Fruit fly (Drosophila melanogaster) whole organism, embryonic: ENCODE measurements around the gene CG31287.

ENCODE experiments used
- Aef1 ChIP-seq: fragments of 200-800 bp; sonication (Bioruptor generic); IDR thresholded peaks from 3 replicates; pipeline ENCODE4 v1.3.6; 2022; ENCODE audit warnings: missing biosample characterization, missing genetic modification characterization
- Awh ChIP-seq: fragments of 200-800 bp; sonication (Bioruptor generic); IDR thresholded peaks from 2 replicates; pipeline ENCODE4, ENCODE4 v1.3.6; 2022; ENCODE audit warnings: missing biosample characterization, missing genetic modification characterization
- Bdp1 ChIP-seq: fragments of 200-800 bp; sonication (Bioruptor generic); optimal IDR thresholded peaks from 3 replicates; lab custom pipeline; 2016; ENCODE audit warnings: missing biosample characterization, missing genetic modification characterization
- C15 ChIP-seq: fragments of 200-800 bp; sonication (Bioruptor generic); IDR thresholded peaks from 3 replicates; pipeline ENCODE4 v1.3.6; 2022; ENCODE audit warnings: missing biosample characterization, missing genetic modification characterization
- CG10462 ChIP-seq: fragments of 200-800 bp; sonication (Bioruptor generic); optimal IDR thresholded peaks from 2 replicates; lab custom pipeline; 2016; ENCODE audit warnings: missing biosample characterization, missing genetic modification characterization
- CG10543 ChIP-seq: fragments of 200-800 bp; sonication (Bioruptor generic); optimal IDR thresholded peaks from 3 replicates; lab custom pipeline; 2017; ENCODE audit warnings: missing biosample characterization, mild to moderate bottlenecking, missing genetic modification characterization, moderate library complexity
- CG10979 ChIP-seq: fragments of 200-800 bp; sonication (Bioruptor generic); optimal IDR thresholded peaks from 2 replicates; lab custom pipeline; 2018; ENCODE audit warnings: missing biosample characterization, mild to moderate bottlenecking, missing genetic modification characterization, moderate library complexity
- CG11093 ChIP-seq: fragments of 200-800 bp; sonication (Bioruptor generic); IDR thresholded peaks from 3 replicates; pipeline ENCODE4 v1.3.6; 2022; ENCODE audit warnings: missing biosample characterization, missing genetic modification characterization
- CG11247 ChIP-seq: fragments of 200-800 bp; sonication (Bioruptor generic); IDR thresholded peaks from 2 replicates; pipeline ENCODE4 v1.3.6; 2022; ENCODE audit warnings: missing biosample characterization, missing genetic modification characterization
- CG11560 ChIP-seq: fragments of 200-800 bp; sonication (Bioruptor generic); IDR thresholded peaks from 3 replicates; pipeline ENCODE4 v1.3.6; 2022; ENCODE audit warnings: missing biosample characterization, missing genetic modification characterization
- CG14441 ChIP-seq: fragments of 200-800 bp; sonication (Bioruptor generic); IDR thresholded peaks from 2 replicates; pipeline ENCODE4 v1.3.6; 2022; ENCODE audit warnings: missing biosample characterization, missing genetic modification characterization
- CG1602 ChIP-seq: fragments of 200-800 bp; sonication (Bioruptor generic); optimal IDR thresholded peaks from 3 replicates; lab custom pipeline; 2016; ENCODE audit warnings: missing biosample characterization, missing genetic modification characterization
- CG1647 ChIP-seq: fragments of 200-800 bp; sonication (Bioruptor generic); optimal IDR thresholded peaks from 3 replicates; lab custom pipeline; 2016; ENCODE audit warnings: missing biosample characterization, missing genetic modification characterization
- CG18764 ChIP-seq: fragments of 200-800 bp; sonication (Bioruptor generic); optimal IDR thresholded peaks from 3 replicates; lab custom pipeline; 2016; ENCODE audit warnings: missing biosample characterization, missing genetic modification characterization
- CG2120 ChIP-seq: fragments of 200-800 bp; sonication (Bioruptor generic); optimal IDR thresholded peaks from 3 replicates; lab custom pipeline; 2016; ENCODE audit warnings: missing biosample characterization, missing genetic modification characterization
- CG2889 ChIP-seq: fragments of 200-800 bp; sonication (Bioruptor generic); IDR thresholded peaks from 3 replicates; pipeline ENCODE4 v1.3.6; 2022; ENCODE audit warnings: missing biosample characterization, missing genetic modification characterization
- CG30431 ChIP-seq: fragments of 200-800 bp; sonication (Bioruptor generic); optimal IDR thresholded peaks from 2 replicates; lab custom pipeline; 2017; ENCODE audit warnings: missing biosample characterization, missing genetic modification characterization
- CG31441 ChIP-seq: fragments of 200-800 bp; sonication (Bioruptor generic); IDR thresholded peaks from 2 replicates; pipeline ENCODE4 v1.3.6; 2022; ENCODE audit warnings: missing biosample characterization, missing genetic modification characterization
- CG33213 ChIP-seq: fragments of 200-800 bp; sonication (Bioruptor generic); optimal IDR thresholded peaks from 3 replicates; lab custom pipeline; 2016; ENCODE audit warnings: missing biosample characterization, missing genetic modification characterization
- CG3407 ChIP-seq: fragments of 200-800 bp; sonication (Bioruptor generic); optimal IDR thresholded peaks from 2 replicates; lab custom pipeline; 2018; ENCODE audit warnings: missing biosample characterization, mild to moderate bottlenecking, missing genetic modification characterization
- CG5180 ChIP-seq: fragments of 200-800 bp; sonication (Bioruptor generic); optimal IDR thresholded peaks from 3 replicates; lab custom pipeline; 2017; ENCODE audit warnings: missing biosample characterization, missing genetic modification characterization, mild to moderate bottlenecking, moderate library complexity, missing genetic modification reagents
- CG6175 ChIP-seq: fragments of 200-800 bp; sonication (Bioruptor generic); IDR thresholded peaks from 3 replicates; pipeline ENCODE4 v1.3.6; 2022; ENCODE audit warnings: missing biosample characterization, missing genetic modification characterization
- CG6765 ChIP-seq: fragments of 200-800 bp; sonication (Bioruptor generic); optimal IDR thresholded peaks from 3 replicates; lab custom pipeline; 2017; ENCODE audit warnings: missing biosample characterization, mild to moderate bottlenecking, missing genetic modification characterization
- CG7271 ChIP-seq: fragments of 200-800 bp; sonication (Bioruptor generic); optimal IDR thresholded peaks from 2 replicates; lab custom pipeline; 2018; ENCODE audit warnings: missing biosample characterization, mild to moderate bottlenecking, missing genetic modification characterization, moderate library complexity
- CrebB ChIP-seq: fragments of 200-800 bp; sonication (Bioruptor generic); optimal IDR thresholded peaks from 3 replicates; lab custom pipeline; 2018; ENCODE audit warnings: missing biosample characterization, mild to moderate bottlenecking, missing genetic modification characterization
- Dad ChIP-seq: fragments of 200-800 bp; sonication (Bioruptor generic); optimal IDR thresholded peaks from 3 replicates; lab custom pipeline; 2016; ENCODE audit warnings: missing biosample characterization, missing genetic modification characterization
- Doc2 ChIP-seq: fragments of 200-800 bp; sonication (Bioruptor generic); IDR thresholded peaks from 2 replicates; pipeline ENCODE4 v1.3.6; 2022; ENCODE audit warnings: missing biosample characterization, missing genetic modification characterization
- GATAe ChIP-seq: fragments of 200-800 bp; sonication (Bioruptor generic); conservative IDR thresholded peaks from 2 replicates; pipeline ENCODE4 v1.3.6; 2022; ENCODE audit warnings: missing biosample characterization, missing genetic modification characterization
- HHEX ChIP-seq: fragments of 200-800 bp; sonication (Bioruptor generic); optimal IDR thresholded peaks from 3 replicates; lab custom pipeline; 2017; ENCODE audit warnings: missing biosample characterization, mild to moderate bottlenecking, missing genetic modification characterization, missing genetic modification reagents
- HmgD ChIP-seq: fragments of 200-800 bp; sonication (Bioruptor generic); optimal IDR thresholded peaks from 3 replicates; lab custom pipeline; 2016; ENCODE audit warnings: missing biosample characterization, missing genetic modification characterization
- Lhr ChIP-seq: fragments of 200-800 bp; sonication (Bioruptor generic); optimal IDR thresholded peaks from 3 replicates; lab custom pipeline; 2017; ENCODE audit warnings: mild to moderate bottlenecking, missing biosample characterization, missing genetic modification reagents, missing genetic modification characterization
- MTF-1 ChIP-seq: fragments of 200-800 bp; sonication (Bioruptor generic); optimal IDR thresholded peaks from 2 replicates; lab custom pipeline; 2018; ENCODE audit warnings: missing biosample characterization, mild to moderate bottlenecking, missing genetic modification characterization, borderline replicate concordance
- Poxn ChIP-seq: fragments of 200-800 bp; sonication (Bioruptor generic); IDR thresholded peaks from 2 replicates; pipeline ENCODE4 v1.3.6; 2022; ENCODE audit warnings: missing biosample characterization, missing genetic modification characterization
- Sox102F ChIP-seq: fragments of 200-800 bp; sonication (Bioruptor generic); optimal IDR thresholded peaks from 2 replicates; lab custom pipeline; 2018; ENCODE audit warnings: missing biosample characterization, mild to moderate bottlenecking, missing genetic modification characterization, moderate library complexity
- btn ChIP-seq: fragments of 200-800 bp; sonication (Bioruptor generic); optimal IDR thresholded peaks from 2 replicates; lab custom pipeline; 2016; ENCODE audit warnings: missing biosample characterization, missing genetic modification characterization
- crp ChIP-seq, 2 experiments: fragments of 200-800 bp; sonication (Bioruptor generic); optimal IDR thresholded peaks; 2 replicates in 1 of 2; 3 replicates in 1 of 2; lab custom pipeline; 2017; ENCODE audit warnings: missing biosample characterization in 2 of 2, missing genetic modification characterization in 2 of 2, mild to moderate bottlenecking in 1 of 2, moderate library complexity in 1 of 2
- danr ChIP-seq: fragments of 200-800 bp; sonication (Bioruptor generic); IDR thresholded peaks from 2 replicates; pipeline ENCODE4 v1.3.6; 2022; ENCODE audit warnings: missing biosample characterization, missing genetic modification characterization
- gce ChIP-seq: fragments of 200-800 bp; sonication (Bioruptor generic); IDR thresholded peaks from 3 replicates; pipeline ENCODE4 v1.3.6; 2022; ENCODE audit warnings: missing biosample characterization, missing genetic modification characterization
- gcm ChIP-seq: fragments of 200-800 bp; sonication (Bioruptor generic); optimal IDR thresholded peaks from 2 replicates; lab custom pipeline; 2019; ENCODE audit warnings: missing biosample characterization, mild to moderate bottlenecking, missing genetic modification characterization, moderate library complexity
- gro ChIP-seq: fragments of 200-800 bp; sonication (Bioruptor generic); optimal IDR thresholded peaks from 2 replicates; lab custom pipeline; 2016; ENCODE audit warnings: missing biosample characterization, missing genetic modification characterization
- insv ChIP-seq, 2 experiments: fragments of 200-800 bp; sonication (Bioruptor generic); optimal IDR thresholded peaks; 3 replicates each; lab custom pipeline; 2016 to 2018; ENCODE audit warnings: missing biosample characterization in 2 of 2, missing genetic modification characterization in 2 of 2
- jigr1 ChIP-seq: fragments of 200-800 bp; sonication (Bioruptor generic); IDR thresholded peaks from 3 replicates; pipeline ENCODE4 v1.3.6; 2022; ENCODE audit warnings: missing biosample characterization, missing genetic modification characterization
- lilli ChIP-seq: fragments of 200-800 bp; sonication (Bioruptor generic); optimal IDR thresholded peaks from 3 replicates; lab custom pipeline; 2016; ENCODE audit warnings: missing biosample characterization, missing genetic modification characterization
- prd ChIP-seq, 3 experiments: fragments of >200 bp in 2 of 3; fragments of 200-800 bp in 1 of 3; sonication (Bioruptor generic) in 1 of 3; optimal IDR thresholded peaks in 2 of 3; IDR thresholded peaks in 1 of 3; 2 replicates in 2 of 3; 3 replicates in 1 of 3; pipeline versions ENCODE4 v1.3.6 to Lab custom; 2017 to 2022; ENCODE audit warnings: missing biosample characterization in 1 of 3, missing genetic modification characterization in 1 of 3
- psq ChIP-seq: fragments of 200-800 bp; sonication (Bioruptor generic); optimal IDR thresholded peaks from 2 replicates; lab custom pipeline; 2017; ENCODE audit warnings: missing biosample characterization, missing genetic modification characterization
- row ChIP-seq: fragments of 200-800 bp; sonication (Bioruptor generic); IDR thresholded peaks from 3 replicates; pipeline ENCODE4 v1.3.6; 2022; ENCODE audit warnings: missing biosample characterization, missing genetic modification characterization
- stc ChIP-seq: fragments of 200-800 bp; sonication (Bioruptor generic); IDR thresholded peaks from 2 replicates; pipeline ENCODE4 v1.3.6; 2022; ENCODE audit warnings: missing biosample characterization, missing genetic modification characterization
- trh ChIP-seq: fragments of 200-800 bp; sonication (Bioruptor generic); optimal IDR thresholded peaks from 2 replicates; lab custom pipeline; 2016; ENCODE audit warnings: missing biosample characterization, missing genetic modification characterization
- vnd ChIP-seq: fragments of 200-800 bp; sonication (Bioruptor generic); IDR thresholded peaks from 3 replicates; pipeline ENCODE4 v1.3.6; 2022; ENCODE audit warnings: missing biosample characterization, missing genetic modification characterization; ENCODE audit not compliant: partially characterized antibody
- wdn ChIP-seq: fragments of 200-800 bp; sonication (Bioruptor generic); IDR thresholded peaks from 2 replicates; pipeline ENCODE4 v1.3.6; 2022; ENCODE audit warnings: missing biosample characterization, missing genetic modification characterization
- zen2 ChIP-seq: fragments of 200-800 bp; sonication (Bioruptor generic); IDR thresholded peaks from 3 replicates; pipeline ENCODE4 v1.3.6; 2022; ENCODE audit warnings: missing biosample characterization, missing genetic modification characterization; ENCODE audit not compliant: partially characterized antibody

CG31287 gene

DNA sequence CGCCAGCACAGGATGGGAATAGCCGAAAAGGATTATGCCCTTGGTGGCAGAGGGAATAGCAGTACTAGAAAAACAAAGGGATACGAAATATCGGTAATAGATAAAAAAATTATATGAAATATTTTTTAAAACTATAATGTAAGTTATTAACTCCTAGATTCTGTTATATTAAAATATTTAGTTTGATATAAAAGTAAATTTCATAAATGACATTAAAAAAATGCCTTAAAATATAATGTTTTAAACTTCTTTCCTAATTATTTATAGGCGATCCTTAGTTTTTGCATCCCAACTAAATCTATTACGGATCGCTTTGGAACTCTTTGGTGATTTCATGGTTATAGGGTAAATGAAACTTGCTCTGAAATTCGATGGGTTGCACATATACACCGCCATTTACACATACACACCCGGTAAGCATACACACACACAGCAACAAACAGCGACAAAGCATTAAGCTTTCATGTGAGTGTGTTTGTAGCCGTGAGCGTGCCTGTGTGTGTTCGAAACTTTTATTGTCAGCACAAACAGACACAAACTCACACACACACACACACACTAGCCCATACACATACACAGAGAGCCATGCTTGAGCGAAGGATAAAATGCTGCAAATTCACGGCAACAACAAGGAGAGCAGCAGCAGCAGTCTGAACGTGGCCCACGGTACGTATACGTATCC lies 10.8 kb downstream of the CG31287 start (continued):
- TF ChIP-seq zen2 (GFP tag; lab: Robert Waterston, UW) (no peak), Doc2 (no peak), Poxn (no peak), CG6765 (GFP tag; lab: Kevin White, UChicago) (peak; percentile 19), CG10462 (GFP tag; lab: Kevin White, UChicago) (no peak), Dad (GFP tag; lab: Kevin White, UChicago) (no peak), CG14441 (GFP tag; lab: Robert Waterston, UW) (no peak), CG18764 (GFP tag; lab: Kevin White, UChicago) (no peak), Bdp1 (no peak), HmgD (GFP tag; lab: Kevin White, UChicago) (no peak), CG11093 (GFP tag; lab: Robert Waterston, UW) (no peak), CG7271 (tag; lab: Kevin White, UChicago) (no peak), CG2120 (GFP tag; lab: Kevin White, UChicago) (peak; percentile 6), CrebB (tag; lab: Kevin White, UChicago) (no peak), btn (GFP tag; lab: Kevin White, UChicago) (no peak), gcm (no peak), HHEX (GFP tag; lab: Kevin White, UChicago) (no peak), trh (GFP tag; lab: Kevin White, UChicago) (no peak), CG6175 (no peak), CG30431 (no peak), psq (GFP tag; lab: Kevin White, UChicago) (no peak), CG10543 (GFP tag; lab: Kevin White, UChicago) (peak; percentile 46), MTF-1 (GFP tag; lab: Kevin White, UChicago) (no peak), Awh (GFP tag; lab: Robert Waterston, UW) (no peak), CG1647 (GFP tag; lab: Kevin White, UChicago) (no peak), C15 (GFP tag; lab: Robert Waterston, UW) (no peak), insv (GFP tag; optimal IDR thresholded peaks at IDR 0.05; lab: Kevin White, UChicago) (no peak), GATAe (GFP tag; lab: Robert Waterston, UW) (no peak), CG5180 (GFP tag; lab: Kevin White, UChicago) (no peak), CG31441 (GFP tag; lab: Robert Waterston, UW) (peak; percentile 52; the same call in 1 of the 2 replicates), crp (GFP tag; optimal IDR thresholded peaks at IDR 0.05; lab: Kevin White, UChicago) (no peak), gro (GFP tag; lab: Kevin White, UChicago) (no peak), row (GFP tag; lab: Robert Waterston, UW) (peak; percentile 5; the same call in 1 of the 3 replicates), danr (GFP tag; lab: Robert Waterston, UW) (no peak), CG11247 (GFP tag; lab: Robert Waterston, UW) (no peak), CG2889 (no peak), Aef1 (GFP tag; lab: Robert Waterston, UW) (no peak), CG3407 (GFP tag; lab: Kevin White, UChicago) (no peak), wdn (GFP tag; lab: Robert Waterston, UW) (no peak), Lhr (GFP tag; lab: Kevin White, UChicago) (no peak), vnd (GFP tag; lab: Robert Waterston, UW) (no peak), stc (GFP tag; lab: Robert Waterston, UW) (no peak), CG11560 (tag; lab: Robert Waterston, UW) (no peak), CG1602 (GFP tag; lab: Kevin White, UChicago) (no peak), lilli (GFP tag; lab: Kevin White, UChicago) (no peak), Sox102F (GFP tag; lab: Kevin White, UChicago) (peak; percentile 33), CG33213 (GFP tag; lab: Kevin White, UChicago) (no peak), prd (optimal IDR thresholded peaks at IDR 0.05; lab: Kevin White, UChicago) (no peak), prd (GFP tag; IDR thresholded peaks at IDR 0.05; lab: Robert Waterston, UW) (no peak), gce (GFP tag; lab: Robert Waterston, UW) (no peak), jigr1 (GFP tag; lab: Robert Waterston, UW) (no peak), CG10979 (tag; lab: Kevin White, UChicago) (peak; percentile 14)
